Worm (Caenorhabditis elegans) whole organism, midembryonic: ENCODE results near the gene egl-8.

Experiments
- T22C8.4 ChIP-seq: fragments of 200-800 bp; sonication (Bioruptor generic); IDR thresholded peaks from 2 replicates; pipeline ENCODE4 v1.3.6; 2022; ENCODE audit warnings: missing genetic modification characterization, missing compliant biosample characterization
- cog-1 ChIP-seq: sonication (generic microtip); optimal IDR thresholded peaks from 2 replicates; lab custom pipeline; 2016; ENCODE audit warnings: missing genetic modification characterization, missing compliant biosample characterization
- flt-1 ChIP-seq: fragments of 200-800 bp; sonication (Bioruptor generic); IDR thresholded peaks from 2 replicates; pipeline ENCODE4 v1.3.6; 2022; ENCODE audit warnings: missing genetic modification characterization, missing compliant biosample characterization
- klf-2 ChIP-seq: fragments of 200-800 bp; sonication (Bioruptor generic); conservative IDR thresholded peaks from 2 replicates; pipeline ENCODE4 v1.3.6; 2022; ENCODE audit warnings: missing genetic modification reagents, missing genetic modification characterization, missing compliant biosample characterization
- ztf-23 ChIP-seq: fragments of 200-800 bp; sonication (Bioruptor generic); IDR thresholded peaks from 2 replicates; pipeline ENCODE4 v1.3.6; 2022; ENCODE audit warnings: missing genetic modification reagents, missing genetic modification characterization, missing compliant biosample characterization
- ztf-29 ChIP-seq: fragments of 200-800 bp; sonication (Bioruptor generic); IDR thresholded peaks from 2 replicates; pipeline ENCODE4 v1.3.6; 2022; ENCODE audit warnings: missing genetic modification reagents, missing genetic modification characterization, missing compliant biosample characterization

- no peak for TF ChIP-seq ztf-23 (GFP tag; lab: Robert Waterston, UW)
- no peak for TF ChIP-seq flt-1 (GFP tag; lab: Robert Waterston, UW)
- no peak for TF ChIP-seq ztf-29 (GFP tag; lab: Robert Waterston, UW)
- TF ChIP-seq T22C8.4 (GFP tag; lab: Robert Waterston, UW), result no peak
- TF ChIP-seq cog-1 (tag; lab: Kevin White, UChicago), result no peak
- TF ChIP-seq klf-2 (GFP tag; lab: Robert Waterston, UW), result no peak
These were observed 7.0 kb downstream of the egl-8 start for ce11 chrV:27604-28003.
